Worm (Caenorhabditis elegans) whole organism, L3 larva: ENCODE results near the gene C17C3.5.

Experiments
- aly-2 ChIP-seq: fragments of 150-350 bp; optimal IDR thresholded peaks from 2 replicates; lab custom pipeline; 2014; ENCODE audit warnings: missing biosample characterization, missing genetic modification characterization
- ceh-9 ChIP-seq: sonication (generic microtip); optimal IDR thresholded peaks from 2 replicates; lab custom pipeline; 2018; ENCODE audit warnings: missing biosample characterization, missing genetic modification characterization
- elt-1 ChIP-seq: fragments of 150-350 bp; optimal IDR thresholded peaks from 2 replicates; lab custom pipeline; 2014; ENCODE audit warnings: missing biosample characterization, missing genetic modification characterization
- eor-1 ChIP-seq, 2 experiments: fragments of 150-350 bp; optimal IDR thresholded peaks; 2 replicates each; lab custom pipeline; 2014 to 2018; ENCODE audit warnings: missing biosample characterization in 2 of 2, missing genetic modification characterization in 2 of 2
- nfya-1 ChIP-seq: sonication (generic microtip); optimal IDR thresholded peaks from 2 replicates; lab custom pipeline; 2017; ENCODE audit warnings: missing genetic modification characterization, mild to moderate bottlenecking, missing compliant biosample characterization, antibody characterized with exemption, moderate library complexity; ENCODE audit not compliant: insufficient read depth
- nhr-12 ChIP-seq: fragments of 150-350 bp; optimal IDR thresholded peaks from 2 replicates; lab custom pipeline; 2014; ENCODE audit warnings: missing biosample characterization, missing genetic modification characterization
- nhr-28 ChIP-seq: fragments of 150-350 bp; optimal IDR thresholded peaks from 2 replicates; lab custom pipeline; 2014; ENCODE audit warnings: missing biosample characterization, missing genetic modification characterization

C17C3.5 gene

DNA sequence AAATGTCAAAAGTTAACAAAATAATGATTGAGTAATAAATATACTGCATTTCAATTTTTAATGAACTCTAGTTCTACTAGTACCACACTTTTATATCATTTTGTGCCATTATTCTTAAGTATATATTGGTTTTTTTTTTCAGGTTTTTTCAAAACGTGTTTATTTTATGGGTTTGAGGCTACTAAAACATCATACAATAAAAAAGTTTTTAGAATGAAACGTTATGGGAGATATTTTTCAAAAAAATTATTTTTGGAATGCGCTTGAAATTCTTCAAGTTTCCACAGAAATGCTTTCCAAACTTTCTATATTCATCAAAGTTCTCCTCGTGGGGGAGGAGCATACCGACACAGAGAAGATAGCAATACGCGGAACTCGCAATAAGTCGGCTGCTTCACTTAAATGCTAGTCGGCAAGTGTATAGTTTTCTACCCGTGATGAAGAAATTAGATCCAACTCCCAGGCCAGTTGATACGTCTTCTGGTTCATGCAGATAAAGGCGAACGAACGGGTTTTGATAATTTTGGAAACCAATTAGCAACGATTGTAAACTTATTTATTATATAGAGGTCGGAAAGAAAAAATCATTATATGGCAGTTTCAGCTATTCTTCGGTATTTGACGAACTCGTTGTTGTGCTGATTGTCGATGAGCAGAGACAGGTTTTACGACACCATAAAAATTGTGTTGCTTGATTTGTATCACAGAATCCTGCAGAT is 47.9 kb downstream of the C17C3.5 start, which contains the start of gene C17G10.10 (continued):
- TF ChIP-seq ceh-9 (no peak), aly-2 (no peak), nhr-28 (tag; lab: Kevin White, UChicago) (peak; percentile 30), nhr-12 (tag; lab: Kevin White, UChicago) (peak; percentile 9), elt-1 (tag; lab: Kevin White, UChicago) (no peak), nfya-1 (tag; lab: Kevin White, UChicago) (peak; percentile 75), eor-1 (tag; optimal IDR thresholded peaks at IDR 0.05; lab: Kevin White, UChicago) (no peak)
